Worm (Caenorhabditis elegans): Measurements from ENCODE around the gene C07E3.10.

ce11 chrII:10300954-10301353 lies 45.2 kb upstream of the C07E3.10 start, which contains the start of gene mdt-22:
- TF ChIP-seq tab-1 (GFP tag; IDR thresholded peaks at IDR 0.05): no peak
- 0 out of 2 replicates have a peak, but pooled peaks have one; percentile 67 for TF ChIP-seq klf-2 (GFP tag; conservative IDR thresholded peaks at IDR 0.05)
- TF ChIP-seq flt-1 (GFP tag; IDR thresholded peaks at IDR 0.05): peak; percentile 80; the same call in 1 of the 2 replicates
- TF ChIP-seq ref-1 (GFP tag; conservative IDR thresholded peaks at IDR 0.05): no peak
- peak; percentile 46 for TF ChIP-seq cog-1 (tag; optimal IDR thresholded peaks at IDR 0.05)
